Fruit fly (Drosophila melanogaster): ENCODE results near the gene Cp15.
A peak's percentile ranks its signal among the peaks of the same experiment; 100 is the strongest.

Cp15 gene

DNA sequence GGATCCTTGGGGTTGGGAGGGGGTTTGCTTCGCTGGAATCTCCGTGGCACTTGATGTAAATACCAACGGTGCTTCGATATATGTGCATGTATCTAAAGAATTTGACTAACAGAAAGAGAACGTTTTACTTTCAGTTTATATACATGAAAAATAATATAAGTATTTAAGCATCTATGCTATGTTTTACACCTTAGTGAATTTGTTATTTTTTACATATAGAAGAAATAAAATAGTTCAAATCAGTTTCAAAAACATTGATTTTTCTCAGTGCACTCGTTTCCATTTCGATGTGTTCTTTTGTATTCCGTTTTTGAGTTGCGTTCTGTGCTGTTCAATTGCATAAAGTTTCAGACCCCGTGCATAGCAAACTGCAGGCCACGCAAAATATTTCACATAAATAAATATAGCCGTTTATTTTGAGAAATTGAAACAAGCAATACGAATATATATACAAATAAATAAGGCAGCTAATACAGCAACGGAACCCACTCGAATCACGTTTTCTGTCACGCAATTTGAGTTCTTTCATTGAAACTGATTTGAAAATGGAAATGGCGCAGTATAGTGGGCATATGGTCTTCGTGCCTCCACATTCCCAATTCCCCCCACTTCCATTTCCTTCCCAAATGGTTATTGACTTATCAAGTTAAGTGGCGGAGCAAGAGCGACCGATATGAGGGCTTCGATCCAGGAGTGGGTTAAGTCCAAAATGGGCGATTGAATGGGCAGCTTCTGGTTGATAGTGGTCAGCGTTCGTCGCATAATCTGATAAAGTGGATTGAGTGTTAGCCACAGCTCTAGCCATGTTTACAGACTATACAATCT lies 45.5 kb upstream of the Cp15 start (continued):
- TF ChIP-seq CG33213 (GFP tag; optimal IDR thresholded peaks at IDR 0.05) (no peak), sug (tag; optimal IDR thresholded peaks at IDR 0.05) (peak; percentile 82), CG34422 (GFP tag; IDR thresholded peaks at IDR 0.05) (no peak)

DNA sequence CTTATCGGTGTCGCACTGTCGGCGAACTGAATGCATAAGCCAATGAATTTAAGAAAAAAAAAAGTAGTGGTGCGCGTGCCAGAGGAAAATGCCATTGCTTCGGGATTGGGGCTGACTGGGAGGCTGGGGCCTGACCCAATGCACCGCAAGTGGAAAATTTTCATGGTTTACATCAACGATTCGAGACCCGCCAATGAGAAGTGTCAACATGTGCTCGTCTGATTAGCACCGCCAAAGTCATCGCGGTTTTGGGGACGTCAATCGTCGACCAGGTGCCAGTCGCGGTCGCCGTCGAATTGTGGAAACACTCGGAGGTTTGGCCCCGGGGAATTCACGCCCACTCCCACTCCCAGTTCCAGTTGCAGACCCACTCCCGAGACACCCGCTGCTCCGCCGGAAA lies 44.5 kb upstream of the Cp15 start:
- TF ChIP-seq HLH54F (GFP tag; optimal IDR thresholded peaks at IDR 0.05) (no peak), CG4328 (GFP tag; optimal IDR thresholded peaks at IDR 0.05) (peak; percentile 56), aop (GFP tag; IDR thresholded peaks at IDR 0.05) (no peak), CG9609 (GFP tag; optimal IDR thresholded peaks at IDR 0.05) (no peak), CG4617 (GFP tag; optimal IDR thresholded peaks at IDR 0.05; ENCODE audit: borderline replicate concordance) (no peak), CG18476 (GFP tag; optimal IDR thresholded peaks at IDR 0.05) (no peak), zen2 (GFP tag; IDR thresholded peaks at IDR 0.05; ENCODE audit: partially characterized antibody) (no peak), CG2678 (tag; optimal IDR thresholded peaks at IDR 0.05) (peak; percentile 13), ems (GFP tag; optimal IDR thresholded peaks at IDR 0.05) (no peak), peb (GFP tag; IDR thresholded peaks at IDR 0.05) (no peak), CG31365 (tag; optimal IDR thresholded peaks at IDR 0.05) (peak; percentile 31), CG9876 (GFP tag; optimal IDR thresholded peaks at IDR 0.05) (no peak), Sox102F (GFP tag; optimal IDR thresholded peaks at IDR 0.05) (no peak), CG9215 (GFP tag; IDR thresholded peaks at IDR 0.05) (no peak), Awh (GFP tag; IDR thresholded peaks at IDR 0.05) (no peak), sens (GFP tag) (no peak), Myb (GFP tag; optimal IDR thresholded peaks at IDR 0.05) (no peak), CG5180 (GFP tag; optimal IDR thresholded peaks at IDR 0.05) (peak; percentile 14), gsb-n (tag; optimal IDR thresholded peaks at IDR 0.05) (no peak), sqz (GFP tag; optimal IDR thresholded peaks at IDR 0.05) (no peak), amos (GFP tag; IDR thresholded peaks at IDR 0.05; ENCODE audit: partially characterized antibody) (no peak), dmrt99B (tag; optimal IDR thresholded peaks at IDR 0.05) (no peak), shn (GFP tag; optimal IDR thresholded peaks at IDR 0.05) (no peak), CG8290 (GFP tag; optimal IDR thresholded peaks at IDR 0.05) (no peak), CG8290 (tag; optimal IDR thresholded peaks at IDR 0.05) (peak in 1 of 2 experiments; percentile 59), sna (GFP tag; IDR thresholded peaks at IDR 0.05; ENCODE audit: partially characterized antibody) (no peak), scrt (GFP tag; optimal IDR thresholded peaks at IDR 0.05) (peak; percentile 34), CG18262 (tag; optimal IDR thresholded peaks at IDR 0.05) (no peak), CG6254 (GFP tag; optimal IDR thresholded peaks at IDR 0.05) (no peak), ATbp (GFP tag; optimal IDR thresholded peaks at IDR 0.05) (peak; percentile 80), Doc2 (GFP tag; IDR thresholded peaks at IDR 0.05) (no peak), luna (GFP tag; optimal IDR thresholded peaks at IDR 0.05) (no peak), CG3065 (GFP tag; optimal IDR thresholded peaks at IDR 0.05) (no peak), Ptx1 (GFP tag; IDR thresholded peaks at IDR 0.05) (no peak), stc (GFP tag; IDR thresholded peaks at IDR 0.05) (peak; percentile 20; the same call in 1 of the 2 replicates), CG17612 (GFP tag; IDR thresholded peaks at IDR 0.05) (no peak), lab (GFP tag; optimal IDR thresholded peaks at IDR 0.05) (peak; percentile 71), Opbp (GFP tag; IDR thresholded peaks at IDR 0.05; ENCODE audit: partially characterized antibody) (no peak), Spps (tag; optimal IDR thresholded peaks at IDR 0.05) (no peak), CG15601 (tag; optimal IDR thresholded peaks at IDR 0.05) (peak; percentile 43), dimm (GFP tag; IDR thresholded peaks at IDR 0.05) (no peak), CG33557 (GFP tag; optimal IDR thresholded peaks at IDR 0.05) (no peak), Ets97D (GFP tag; optimal IDR thresholded peaks at IDR 0.05) (no peak), toy (GFP tag; IDR thresholded peaks at IDR 0.05) (0 out of 2 replicates have a peak, but pooled peaks have one; percentile 27), HmgD (GFP tag; optimal IDR thresholded peaks at IDR 0.05) (no peak)

Measured in whole organism, embryonic.